Worm (Caenorhabditis elegans): Measurements from ENCODE around the gene Y51H4A.937.

DNA sequence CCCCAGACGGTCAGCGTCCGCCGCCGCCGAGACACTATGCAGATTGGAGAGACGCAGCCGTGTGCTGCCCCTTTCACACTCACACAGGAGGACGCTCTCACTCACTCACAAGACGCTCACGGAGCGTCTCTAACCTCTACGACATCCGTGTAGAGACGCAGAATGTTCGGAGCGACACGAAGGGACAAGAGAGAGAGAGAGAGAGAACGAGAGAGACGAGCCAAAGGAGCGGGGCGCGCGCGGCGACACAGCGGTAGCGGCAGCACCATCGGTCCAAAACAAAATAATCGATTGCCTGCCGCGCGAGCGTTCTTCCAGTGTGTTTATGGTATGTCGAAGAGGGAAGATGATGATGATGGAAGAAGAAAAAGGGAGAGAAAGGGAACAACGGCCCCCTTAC, 36.1 kb upstream of the Y51H4A.937 start:
- TF ChIP-seq ama-1 (optimal IDR thresholded peaks at IDR 0.05), result no peak
- no peak for TF ChIP-seq R02D3.7 (tag; optimal IDR thresholded peaks at IDR 0.05)

All from whole organism, L2 larva.